Fruit fly (Drosophila melanogaster): Measurements from ENCODE around the gene Mct1.

dm6 chrX:2241842-2242241, 52.9 kb downstream of the Mct1 start, which contains the start of gene kz:
- TF ChIP-seq Snoo (tag; optimal IDR thresholded peaks at IDR 0.05): no peak
- TF ChIP-seq CG14655 (GFP tag; optimal IDR thresholded peaks at IDR 0.05): no peak
- TF ChIP-seq CG34367 (tag; optimal IDR thresholded peaks at IDR 0.05): no peak
- TF ChIP-seq CG12605 (GFP tag; IDR thresholded peaks at IDR 0.05): no peak
- no peak for TF ChIP-seq CG32121 (GFP tag; IDR thresholded peaks at IDR 0.05)
- no peak for TF ChIP-seq fd96Ca (GFP tag; IDR thresholded peaks at IDR 0.05)
